Fruit fly (Drosophila melanogaster) whole organism, embryonic: ENCODE data around the gene CG2909.

Source experiments
- ATbp ChIP-seq: fragments of 200-800 bp; sonication (Bioruptor generic); optimal IDR thresholded peaks from 2 replicates; lab custom pipeline; 2017; ENCODE audit warnings: missing biosample characterization, mild to moderate bottlenecking, missing genetic modification characterization, missing genetic modification reagents
- Awh ChIP-seq: fragments of 200-800 bp; sonication (Bioruptor generic); IDR thresholded peaks from 2 replicates; pipeline ENCODE4, ENCODE4 v1.3.6; 2022; ENCODE audit warnings: missing biosample characterization, missing genetic modification characterization
- Bdp1 ChIP-seq: fragments of 200-800 bp; sonication (Bioruptor generic); optimal IDR thresholded peaks from 3 replicates; lab custom pipeline; 2016; ENCODE audit warnings: missing biosample characterization, missing genetic modification characterization
- Bgb ChIP-seq: fragments of 200-800 bp; sonication (Bioruptor generic); IDR thresholded peaks from 2 replicates; pipeline ENCODE4 v1.3.6; 2022; ENCODE audit warnings: missing biosample characterization, missing genetic modification characterization; ENCODE audit not compliant: partially characterized antibody
- Blimp-1 ChIP-seq: fragments of 200-800 bp; sonication (Bioruptor generic); optimal IDR thresholded peaks from 3 replicates; lab custom pipeline; 2018; ENCODE audit warnings: missing biosample characterization, missing genetic modification characterization, mild to moderate bottlenecking, moderate library complexity, missing genetic modification reagents
- CG10462 ChIP-seq: fragments of 200-800 bp; sonication (Bioruptor generic); optimal IDR thresholded peaks from 2 replicates; lab custom pipeline; 2016; ENCODE audit warnings: missing biosample characterization, missing genetic modification characterization
- CG10543 ChIP-seq: fragments of 200-800 bp; sonication (Bioruptor generic); optimal IDR thresholded peaks from 3 replicates; lab custom pipeline; 2017; ENCODE audit warnings: missing biosample characterization, mild to moderate bottlenecking, missing genetic modification characterization, moderate library complexity
- CG12299 ChIP-seq: fragments of 200-800 bp; sonication (Bioruptor generic); optimal IDR thresholded peaks from 2 replicates; lab custom pipeline; 2018; ENCODE audit warnings: missing biosample characterization, mild to moderate bottlenecking, missing genetic modification characterization
- CG12769 ChIP-seq: fragments of 200-800 bp; sonication (Bioruptor generic); optimal IDR thresholded peaks from 2 replicates; lab custom pipeline; 2019; ENCODE audit warnings: missing biosample characterization, mild to moderate bottlenecking, missing genetic modification characterization, moderate library complexity
- CG14965 ChIP-seq: fragments of 200-800 bp; sonication (Bioruptor generic); optimal IDR thresholded peaks from 2 replicates; lab custom pipeline; 2016; ENCODE audit warnings: missing biosample characterization, missing genetic modification characterization, borderline replicate concordance
- CG15269 ChIP-seq: fragments of 200-800 bp; sonication (Bioruptor generic); optimal IDR thresholded peaks from 2 replicates; lab custom pipeline; 2018; ENCODE audit warnings: missing biosample characterization, mild to moderate bottlenecking, missing genetic modification characterization, moderate library complexity
- CG1529 ChIP-seq: fragments of 200-800 bp; sonication (Bioruptor generic); optimal IDR thresholded peaks from 3 replicates; lab custom pipeline; 2018; ENCODE audit warnings: missing biosample characterization, missing genetic modification characterization
- CG1792 ChIP-seq: fragments of 200-800 bp; sonication (Bioruptor generic); optimal IDR thresholded peaks from 2 replicates; lab custom pipeline; 2016; ENCODE audit warnings: missing biosample characterization, missing genetic modification characterization
- CG2129 ChIP-seq: fragments of 200-800 bp; sonication (Bioruptor generic); IDR thresholded peaks from 2 replicates; pipeline ENCODE4 v1.3.6; 2022; ENCODE audit warnings: missing biosample characterization, missing genetic modification characterization; ENCODE audit not compliant: partially characterized antibody
- CG2202 ChIP-seq: fragments of 200-800 bp; sonication (Bioruptor generic); optimal IDR thresholded peaks from 2 replicates; lab custom pipeline; 2018; ENCODE audit warnings: missing biosample characterization, mild to moderate bottlenecking, missing genetic modification characterization
- CG30431 ChIP-seq: fragments of 200-800 bp; sonication (Bioruptor generic); optimal IDR thresholded peaks from 2 replicates; lab custom pipeline; 2017; ENCODE audit warnings: missing biosample characterization, missing genetic modification characterization
- CG32767 ChIP-seq: fragments of 200-800 bp; sonication (Bioruptor generic); IDR thresholded peaks from 2 replicates; pipeline ENCODE4 v1.3.6; 2022; ENCODE audit warnings: missing biosample characterization, missing genetic modification characterization
- CG3726 ChIP-seq: fragments of 200-800 bp; sonication (Bioruptor generic); IDR thresholded peaks from 3 replicates; pipeline ENCODE4, ENCODE4 v1.3.6; 2022; ENCODE audit warnings: missing biosample characterization, missing genetic modification characterization
- CG42726 ChIP-seq: fragments of 200-800 bp; sonication (Bioruptor generic); IDR thresholded peaks from 2 replicates; pipeline ENCODE4 v1.3.6; 2022; ENCODE audit warnings: missing biosample characterization, missing genetic modification characterization; ENCODE audit not compliant: partially characterized antibody
- CG4707 ChIP-seq: fragments of 200-800 bp; sonication (Bioruptor generic); optimal IDR thresholded peaks from 2 replicates; lab custom pipeline; 2018; ENCODE audit warnings: missing biosample characterization, mild to moderate bottlenecking, missing genetic modification characterization, moderate library complexity
- CG6813 ChIP-seq: fragments of 200-800 bp; sonication (Bioruptor generic); optimal IDR thresholded peaks from 2 replicates; lab custom pipeline; 2017; ENCODE audit warnings: missing biosample characterization, missing genetic modification characterization, mild to moderate bottlenecking, moderate library complexity, missing genetic modification reagents
- CrebB ChIP-seq: fragments of 200-800 bp; sonication (Bioruptor generic); optimal IDR thresholded peaks from 3 replicates; lab custom pipeline; 2018; ENCODE audit warnings: missing biosample characterization, mild to moderate bottlenecking, missing genetic modification characterization
- Dek ChIP-seq: fragments of 200-800 bp; sonication (Bioruptor generic); optimal IDR thresholded peaks from 3 replicates; lab custom pipeline; 2019; ENCODE audit warnings: missing biosample characterization, mild to moderate bottlenecking, missing genetic modification characterization, moderate library complexity
- Eip74EF ChIP-seq, 2 experiments: fragments of 200-800 bp in 1 of 2; fragments of >200 bp in 1 of 2; sonication (Bioruptor generic) in 1 of 2; optimal IDR thresholded peaks; 2 replicates each; lab custom pipeline; 2017 to 2019; ENCODE audit warnings: missing biosample characterization in 2 of 2, missing genetic modification characterization in 2 of 2, mild to moderate bottlenecking in 1 of 2, moderate library complexity in 1 of 2
- GATAe ChIP-seq: fragments of 200-800 bp; sonication (Bioruptor generic); conservative IDR thresholded peaks from 2 replicates; pipeline ENCODE4 v1.3.6; 2022; ENCODE audit warnings: missing biosample characterization, missing genetic modification characterization
- H2.0 ChIP-seq: fragments of 200-800 bp; sonication (Bioruptor generic); IDR thresholded peaks from 2 replicates; pipeline ENCODE4 v1.3.6; 2022; ENCODE audit warnings: missing biosample characterization, missing genetic modification characterization
- HLH4C ChIP-seq: fragments of 200-800 bp; sonication (Bioruptor generic); IDR thresholded peaks from 3 replicates; pipeline ENCODE4 v1.3.6; 2022; ENCODE audit warnings: missing biosample characterization, missing genetic modification characterization; ENCODE audit not compliant: partially characterized antibody
- Hmr ChIP-seq: fragments of 200-800 bp; sonication (Bioruptor generic); optimal IDR thresholded peaks from 3 replicates; lab custom pipeline; 2017; ENCODE audit warnings: mild to moderate bottlenecking, missing biosample characterization, missing genetic modification reagents, missing genetic modification characterization
- Lhr ChIP-seq: fragments of 200-800 bp; sonication (Bioruptor generic); optimal IDR thresholded peaks from 3 replicates; lab custom pipeline; 2017; ENCODE audit warnings: mild to moderate bottlenecking, missing biosample characterization, missing genetic modification reagents, missing genetic modification characterization
- Lpt ChIP-seq: fragments of >200 bp; optimal IDR thresholded peaks from 2 replicates; lab custom pipeline; 2018; ENCODE audit warnings: missing biosample characterization, missing genetic modification characterization
- MTF-1 ChIP-seq: fragments of 200-800 bp; sonication (Bioruptor generic); optimal IDR thresholded peaks from 2 replicates; lab custom pipeline; 2018; ENCODE audit warnings: missing biosample characterization, mild to moderate bottlenecking, missing genetic modification characterization, borderline replicate concordance
- Mrtf ChIP-seq: fragments of 200-800 bp; sonication (Bioruptor generic); IDR thresholded peaks from 3 replicates; pipeline ENCODE4 v1.3.6; 2022; ENCODE audit warnings: missing biosample characterization, missing genetic modification characterization
- Myb ChIP-seq: fragments of 200-800 bp; sonication (Bioruptor generic); optimal IDR thresholded peaks from 2 replicates; lab custom pipeline; 2016; ENCODE audit warnings: missing biosample characterization, missing genetic modification characterization
- Nf-YB ChIP-seq: fragments of 200-800 bp; sonication (Bioruptor generic); optimal IDR thresholded peaks from 3 replicates; lab custom pipeline; 2019; ENCODE audit warnings: missing biosample characterization, mild to moderate bottlenecking, missing genetic modification characterization, moderate library complexity
- Oaz ChIP-seq: fragments of 200-800 bp; sonication (Bioruptor generic); IDR thresholded peaks from 2 replicates; pipeline ENCODE4 v1.3.6; 2022; ENCODE audit warnings: missing biosample characterization, missing genetic modification characterization
- Oli ChIP-seq: fragments of 200-800 bp; sonication (Bioruptor generic); optimal IDR thresholded peaks from 2 replicates; lab custom pipeline; 2018; ENCODE audit warnings: missing biosample characterization, mild to moderate bottlenecking, missing genetic modification characterization, moderate library complexity
- Rfx ChIP-seq: fragments of 200-800 bp; sonication (Bioruptor generic); IDR thresholded peaks from 2 replicates; pipeline ENCODE4 v1.3.6; 2022; ENCODE audit warnings: missing biosample characterization, missing genetic modification characterization
- Sry-δ ChIP-seq: fragments of 200-800 bp; sonication (Bioruptor generic); optimal IDR thresholded peaks from 2 replicates; lab custom pipeline; 2016; ENCODE audit warnings: missing biosample characterization, missing genetic modification characterization
- ci ChIP-seq: fragments of 200-800 bp; sonication (Bioruptor generic); IDR thresholded peaks from 3 replicates; pipeline ENCODE4 v1.3.6; 2022; ENCODE audit warnings: missing biosample characterization, missing genetic modification characterization
- da ChIP-seq: fragments of 200-800 bp; sonication (Bioruptor generic); optimal IDR thresholded peaks from 2 replicates; lab custom pipeline; 2016; ENCODE audit warnings: missing biosample characterization, missing genetic modification characterization
- fru ChIP-seq: fragments of >200 bp; optimal IDR thresholded peaks from 2 replicates; lab custom pipeline; 2017
- grau ChIP-seq: fragments of 200-800 bp; optimal IDR thresholded peaks from 3 replicates; lab custom pipeline; 2019; ENCODE audit warnings: missing biosample characterization, mild to moderate bottlenecking, missing genetic modification characterization, moderate library complexity
- klu ChIP-seq: fragments of 200-800 bp; sonication (Bioruptor generic); IDR thresholded peaks from 2 replicates; pipeline ENCODE4 v1.3.6; 2022; ENCODE audit warnings: missing biosample characterization, missing genetic modification characterization
- org-1 ChIP-seq: fragments of 200-800 bp; sonication (Bioruptor generic); optimal IDR thresholded peaks from 2 replicates; lab custom pipeline; 2017; ENCODE audit warnings: missing biosample characterization, missing genetic modification characterization
- pb ChIP-seq: fragments of 200-800 bp; sonication (Bioruptor generic); optimal IDR thresholded peaks from 3 replicates; lab custom pipeline; 2016; ENCODE audit warnings: missing biosample characterization, missing genetic modification characterization
- repo ChIP-seq: fragments of 200-800 bp; sonication (Bioruptor generic); optimal IDR thresholded peaks from 2 replicates; lab custom pipeline; 2016; ENCODE audit warnings: missing biosample characterization, missing genetic modification characterization
- shn ChIP-seq: fragments of 200-800 bp; sonication (Bioruptor generic); optimal IDR thresholded peaks from 3 replicates; lab custom pipeline; 2016; ENCODE audit warnings: missing biosample characterization, missing genetic modification characterization
- sima ChIP-seq: fragments of 200-800 bp; sonication (Bioruptor generic); optimal IDR thresholded peaks from 2 replicates; lab custom pipeline; 2016; ENCODE audit warnings: missing biosample characterization, missing genetic modification characterization
- slp2 ChIP-seq: fragments of 200-800 bp; sonication (Bioruptor generic); optimal IDR thresholded peaks from 2 replicates; lab custom pipeline; 2016; ENCODE audit warnings: missing biosample characterization, missing genetic modification characterization
- toy ChIP-seq: fragments of 200-800 bp; sonication (Bioruptor generic); IDR thresholded peaks from 2 replicates; pipeline ENCODE4 v1.3.6; 2022; ENCODE audit warnings: missing biosample characterization, missing genetic modification characterization

CG2909 gene

DNA sequence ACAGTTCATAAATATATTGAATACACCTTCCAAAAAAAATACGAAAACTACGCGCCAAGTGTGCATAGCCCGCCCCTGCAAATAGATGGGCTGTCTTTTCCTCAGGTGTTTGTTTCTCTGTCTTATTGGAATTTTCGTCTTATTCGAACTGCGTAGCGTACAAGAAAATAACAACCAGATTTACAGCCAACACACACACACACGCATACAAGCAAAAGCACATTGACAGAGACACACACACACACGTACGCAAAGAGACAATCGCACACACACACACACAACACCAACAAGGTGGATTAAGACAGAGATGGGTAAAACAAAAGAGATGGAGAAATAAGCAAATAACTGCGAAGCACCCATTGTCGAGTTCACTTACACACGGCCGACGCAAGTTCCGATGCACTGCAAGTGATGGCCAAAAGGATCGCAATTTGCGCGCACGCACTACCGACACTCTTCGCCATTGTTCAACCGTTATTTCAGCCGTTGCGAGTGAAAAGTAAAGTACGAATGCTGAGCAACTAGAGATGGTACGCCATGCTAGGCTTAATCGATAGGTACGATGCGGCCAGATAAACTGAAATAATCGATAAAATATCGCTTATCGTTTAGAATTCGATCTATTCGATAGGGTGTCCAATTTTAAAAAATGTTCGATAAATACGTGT lies 39.6 kb downstream of the CG2909 start (continued):
- no peak for TF ChIP-seq ci
- TF ChIP-seq CG10462, result no peak
- TF ChIP-seq CG2202, result no peak
- peak; percentile 3 for TF ChIP-seq grau (tag; lab: Kevin White, UChicago)
- TF ChIP-seq sima (GFP tag; lab: Kevin White, UChicago), result no peak
- TF ChIP-seq CG1529 (GFP tag; lab: Kevin White, UChicago), result no peak
- TF ChIP-seq CG12769, result peak; percentile 20
- peak; percentile 96 for TF ChIP-seq Bgb (GFP tag; lab: Robert Waterston, UW)
- no peak for TF ChIP-seq slp2 (GFP tag; lab: Kevin White, UChicago)
- TF ChIP-seq CG4707 (GFP tag; lab: Kevin White, UChicago), result no peak
- no peak for TF ChIP-seq Nf-YB
- no peak for TF ChIP-seq toy
- no peak for TF ChIP-seq Oaz
- no peak for TF ChIP-seq CG1792 (GFP tag; lab: Kevin White, UChicago)
- TF ChIP-seq CG6813, result peak; percentile 5
- TF ChIP-seq ATbp (GFP tag; lab: Kevin White, UChicago), result peak; percentile 38
- TF ChIP-seq Hmr (GFP tag; lab: Kevin White, UChicago), result peak; percentile 25
- no peak for TF ChIP-seq Mrtf (GFP tag; lab: Robert Waterston, UW)
- 0 out of 2 replicates have a peak, but pooled peaks have one; percentile 21 for TF ChIP-seq Rfx (GFP tag; lab: Robert Waterston, UW)
- TF ChIP-seq CG30431 (GFP tag; lab: Kevin White, UChicago), result no peak
- peak; percentile 94 for TF ChIP-seq Sry-δ (GFP tag; lab: Kevin White, UChicago)
- TF ChIP-seq GATAe (GFP tag; lab: Robert Waterston, UW), result no peak
- TF ChIP-seq CG32767, result no peak
- no peak for TF ChIP-seq Bdp1 (GFP tag; lab: Kevin White, UChicago)
- TF ChIP-seq Oli, result no peak
- TF ChIP-seq CG3726 (GFP tag; lab: Robert Waterston, UW), result no peak
- peak; percentile 48 for TF ChIP-seq CG2129 (GFP tag; lab: Robert Waterston, UW)
- no peak for TF ChIP-seq Blimp-1 (GFP tag; lab: Kevin White, UChicago)
- TF ChIP-seq pb (GFP tag; lab: Kevin White, UChicago), result no peak
- peak; percentile 44 for TF ChIP-seq Lhr (GFP tag; lab: Kevin White, UChicago)
- no peak for TF ChIP-seq Awh (GFP tag; lab: Robert Waterston, UW)
- peak; percentile 41 for TF ChIP-seq CG12299 (tag; lab: Kevin White, UChicago)
- peak; percentile 97 for TF ChIP-seq HLH4C (GFP tag; lab: Robert Waterston, UW)
- TF ChIP-seq klu (GFP tag; lab: Robert Waterston, UW), result no peak
- peak; percentile 65 for TF ChIP-seq Myb (GFP tag; lab: Kevin White, UChicago)
- TF ChIP-seq shn, result no peak
- TF ChIP-seq MTF-1 (GFP tag; lab: Kevin White, UChicago), result no peak
- TF ChIP-seq CrebB (tag; lab: Kevin White, UChicago), result no peak
- TF ChIP-seq Eip74EF (GFP tag; optimal IDR thresholded peaks at IDR 0.05; lab: Kevin White, UChicago), result peak in 1 of 2 experiments; percentile 38
- no peak for TF ChIP-seq da
- no peak for TF ChIP-seq CG14965
- no peak for TF ChIP-seq H2.0 (GFP tag; lab: Robert Waterston, UW)
- no peak for TF ChIP-seq CG15269 (tag; lab: Kevin White, UChicago)
- TF ChIP-seq repo (GFP tag; lab: Kevin White, UChicago), result no peak
- peak; percentile 8 for TF ChIP-seq org-1
- TF ChIP-seq fru, result no peak
- TF ChIP-seq CG10543, result peak; percentile 69
- no peak for TF ChIP-seq Dek (tag; lab: Kevin White, UChicago)
- peak; percentile 90 for TF ChIP-seq CG42726 (GFP tag; lab: Robert Waterston, UW)
- TF ChIP-seq Lpt (GFP tag; lab: Kevin White, UChicago), result no peak
